Fruit fly (Drosophila melanogaster) ovary, adult (tissue): ENCODE results near the gene Nprl2.

ENCODE experiments used
- CG17801 ChIP-seq: fragments of 200-800 bp; optimal IDR thresholded peaks from 2 replicates; lab custom pipeline; 2019; ENCODE audit warnings: missing biosample characterization, mild to moderate bottlenecking, missing genetic modification characterization, moderate library complexity; ENCODE audit not compliant: partially characterized antibody

Nprl2 gene

dm6 chrX:16871808-16872207 is 12.4 kb downstream of the Nprl2 start:
- TF ChIP-seq CG17801 (GFP tag; lab: Kevin White, UChicago) = no peak

dm6 chrX:16867622-16868021 is 16.5 kb downstream of the Nprl2 start:
- no peak for TF ChIP-seq CG17801 (GFP tag; lab: Kevin White, UChicago)

dm6 chrX:16859732-16860131 is 24.4 kb downstream of the Nprl2 start:
- no peak for TF ChIP-seq CG17801 (GFP tag; lab: Kevin White, UChicago)

- peak; percentile 58 for TF ChIP-seq CG17801 (GFP tag; lab: Kevin White, UChicago)
Observed at dm6 chrX:16854746-16855145, 29.4 kb downstream of the Nprl2 start.

- no peak for TF ChIP-seq CG17801 (GFP tag; lab: Kevin White, UChicago)
Observed at dm6 chrX:16849517-16849916, 34.6 kb downstream of the Nprl2 start.

- no peak for TF ChIP-seq CG17801 (GFP tag; lab: Kevin White, UChicago)
Observed at dm6 chrX:16848978-16849377, 35.2 kb downstream of the Nprl2 start.

dm6 chrX:16846575-16846974 is 37.6 kb downstream of the Nprl2 start:
- no peak for TF ChIP-seq CG17801 (GFP tag; lab: Kevin White, UChicago)

- TF ChIP-seq CG17801 (GFP tag; lab: Kevin White, UChicago) = no peak
Observed at dm6 chrX:16844295-16844694, 39.9 kb downstream of the Nprl2 start, which contains the start of gene RSG7. Gene RSG7 (minus strand): TSS chrX:16844433.

dm6 chrX:16839905-16840304 is 44.3 kb downstream of the Nprl2 start:
- no peak for TF ChIP-seq CG17801 (GFP tag; lab: Kevin White, UChicago)

dm6 chrX:16839033-16839432 is 45.1 kb downstream of the Nprl2 start:
- TF ChIP-seq CG17801 (GFP tag; lab: Kevin White, UChicago) = no peak

dm6 chrX:16837588-16838178 is 46.5 kb downstream of the Nprl2 start:
- TF ChIP-seq CG17801 (GFP tag; lab: Kevin White, UChicago) = no peak

- no peak for TF ChIP-seq CG17801 (GFP tag; lab: Kevin White, UChicago)
Observed at dm6 chrX:16836805-16837333, 47.3 kb downstream of the Nprl2 start.

- no peak for TF ChIP-seq CG17801 (GFP tag; lab: Kevin White, UChicago)
Observed at dm6 chrX:16836091-16836799, 47.9 kb downstream of the Nprl2 start.

dm6 chrX:16835304-16835703 is 48.9 kb downstream of the Nprl2 start, which contains the start of the genes CG13004 and CG46306:
Gene CG13004 (minus strand): TSS chrX:16835520.
Gene CG46306 (minus strand): TSS chrX:16835520.
- TF ChIP-seq CG17801 (GFP tag; lab: Kevin White, UChicago) = no peak

- no peak for TF ChIP-seq CG17801 (GFP tag; lab: Kevin White, UChicago)
Observed at dm6 chrX:16834259-16834658, 49.9 kb downstream of the Nprl2 start.

dm6 chrX:16833097-16833496 is 51.1 kb downstream of the Nprl2 start:
- peak; percentile 41 for TF ChIP-seq CG17801 (GFP tag; lab: Kevin White, UChicago)
